Worm (Caenorhabditis elegans) whole organism, young adult: ENCODE results near the gene F56C9.8.

Experiments
- C06A6.2 ChIP-seq: fragments of 200-800 bp; sonication (Bioruptor generic); conservative IDR thresholded peaks from 2 replicates; pipeline ENCODE4 v1.3.6; 2022; ENCODE audit warnings: missing genetic modification characterization, missing compliant biosample characterization
- C17E4.6 ChIP-seq: fragments of 200-800 bp; sonication (Bioruptor generic); IDR thresholded peaks from 2 replicates; pipeline ENCODE4 v1.3.6; 2022; ENCODE audit warnings: missing genetic modification reagents, missing genetic modification characterization, missing compliant biosample characterization
- D2030.7 ChIP-seq: fragments of 200-800 bp; sonication (Bioruptor generic); IDR thresholded peaks from 2 replicates; pipeline ENCODE4 v1.3.6; 2022; ENCODE audit warnings: missing genetic modification reagents, missing genetic modification characterization, missing compliant biosample characterization
- F33H1.4 ChIP-seq: fragments of 200-800 bp; sonication (Bioruptor generic); IDR thresholded peaks from 2 replicates; pipeline ENCODE4 v1.3.6; 2022; ENCODE audit warnings: missing genetic modification reagents, missing genetic modification characterization, missing compliant biosample characterization
- F49E8.2 ChIP-seq: sonication (generic microtip); optimal IDR thresholded peaks from 3 replicates; lab custom pipeline; 2017; ENCODE audit warnings: missing genetic modification characterization, mild to moderate bottlenecking, missing compliant biosample characterization, antibody characterized with exemption, moderate library complexity; ENCODE audit not compliant: insufficient read depth
- atf-7 ChIP-seq: sonication (generic microtip); optimal IDR thresholded peaks from 2 replicates; lab custom pipeline; 2017; ENCODE audit warnings: mild to moderate bottlenecking, missing genetic modification characterization, missing compliant biosample characterization
- athp-1 ChIP-seq: sonication (generic microtip); optimal IDR thresholded peaks from 2 replicates; lab custom pipeline; 2017; ENCODE audit warnings: mild to moderate bottlenecking, missing genetic modification characterization, missing compliant biosample characterization
- attf-5 ChIP-seq: fragments of 200-800 bp; sonication (Bioruptor generic); optimal IDR thresholded peaks from 2 replicates; lab custom pipeline; 2018; ENCODE audit warnings: mild to moderate bottlenecking, missing genetic modification characterization, missing compliant biosample characterization
- cebp-2 ChIP-seq: fragments of 200-800 bp; sonication (Bioruptor generic); IDR thresholded peaks from 2 replicates; pipeline ENCODE4 v1.3.6; 2022; ENCODE audit warnings: missing genetic modification characterization, missing compliant biosample characterization
- ceh-100 ChIP-seq: fragments of 200-800 bp; sonication (Bioruptor generic); IDR thresholded peaks from 2 replicates; pipeline ENCODE4 v1.3.6; 2022; ENCODE audit warnings: missing genetic modification reagents, missing genetic modification characterization, missing compliant biosample characterization
- ceh-58 ChIP-seq: fragments of 200-800 bp; sonication (Bioruptor generic); IDR thresholded peaks from 2 replicates; pipeline ENCODE4 v1.3.6; 2022; ENCODE audit warnings: missing genetic modification characterization, missing compliant biosample characterization
- chd-7 ChIP-seq: sonication (generic microtip); optimal IDR thresholded peaks from 2 replicates; lab custom pipeline; 2016; ENCODE audit warnings: mild to moderate bottlenecking, missing genetic modification characterization, moderate library complexity, missing compliant biosample characterization
- die-1 ChIP-seq: sonication (generic microtip); optimal IDR thresholded peaks from 2 replicates; lab custom pipeline; 2016; ENCODE audit warnings: missing genotype, mild to moderate bottlenecking, missing genetic modification characterization, missing compliant biosample characterization
- dox-1 ChIP-seq: fragments of 200-800 bp; sonication (Bioruptor generic); IDR thresholded peaks from 2 replicates; pipeline ENCODE4 v1.3.6; 2022; ENCODE audit warnings: missing genetic modification reagents, missing genetic modification characterization, missing compliant biosample characterization
- dpl-1 ChIP-seq: fragments of 150-350 bp; optimal IDR thresholded peaks from 2 replicates; lab custom pipeline; 2014; ENCODE audit warnings: missing biosample characterization, missing genetic modification reagents, missing genetic modification characterization
- gei-17 ChIP-seq: fragments of 200-800 bp; sonication (Bioruptor generic); optimal IDR thresholded peaks from 2 replicates; lab custom pipeline; 2018; ENCODE audit warnings: mild to moderate bottlenecking, missing genetic modification characterization, missing compliant biosample characterization
- hlh-26 ChIP-seq: fragments of 200-800 bp; sonication (Bioruptor generic); conservative IDR thresholded peaks from 2 replicates; pipeline ENCODE4 v1.3.6; 2022; ENCODE audit warnings: missing genetic modification reagents, missing genetic modification characterization, missing compliant biosample characterization
- lag-1 ChIP-seq: fragments of 200-800 bp; sonication (Bioruptor generic); IDR thresholded peaks from 2 replicates; pipeline ENCODE4 v1.3.6; 2022; ENCODE audit warnings: missing genetic modification reagents, missing genetic modification characterization, missing compliant biosample characterization
- lsl-1 ChIP-seq: fragments of 200-800 bp; sonication (Bioruptor generic); optimal IDR thresholded peaks from 2 replicates; lab custom pipeline; 2018; ENCODE audit warnings: mild to moderate bottlenecking, missing genetic modification characterization, moderate library complexity, missing compliant biosample characterization
- mcd-1 ChIP-seq: fragments of 200-800 bp; sonication (Bioruptor generic); IDR thresholded peaks from 2 replicates; pipeline ENCODE4 v1.3.6; 2022; ENCODE audit warnings: missing genetic modification reagents, missing genetic modification characterization, missing compliant biosample characterization
- nfyb-1 ChIP-seq: fragments of 200-800 bp; sonication (Bioruptor generic); IDR thresholded peaks from 2 replicates; pipeline ENCODE4 v1.3.6; 2022; ENCODE audit warnings: missing genetic modification reagents, missing genetic modification characterization, missing compliant biosample characterization
- nhr-179 ChIP-seq: sonication (generic microtip); optimal IDR thresholded peaks from 2 replicates; lab custom pipeline; 2016; ENCODE audit warnings: mild to moderate bottlenecking, missing genetic modification characterization, missing compliant biosample characterization
- nhr-27 ChIP-seq: fragments of 200-800 bp; sonication (Bioruptor generic); optimal IDR thresholded peaks from 2 replicates; lab custom pipeline; 2018; ENCODE audit warnings: mild to moderate bottlenecking, missing genetic modification characterization, moderate library complexity, missing compliant biosample characterization
- nhr-80 ChIP-seq: sonication (generic microtip); optimal IDR thresholded peaks from 2 replicates; lab custom pipeline; 2016; ENCODE audit warnings: missing genetic modification characterization, missing compliant biosample characterization
- pbrm-1 ChIP-seq: fragments of 200-800 bp; sonication (Bioruptor generic); IDR thresholded peaks from 2 replicates; pipeline ENCODE4 v1.3.6; 2022; ENCODE audit warnings: missing genetic modification reagents, missing genetic modification characterization, missing compliant biosample characterization
- pha-4 ChIP-seq: fragments of 150-350 bp; sonication (generic microtip); optimal IDR thresholded peaks from 2 replicates; lab custom pipeline; 2014; ENCODE audit warnings: missing biosample characterization, missing genetic modification reagents, missing genetic modification characterization
- snpc-1.1 ChIP-seq: sonication (generic microtip); optimal IDR thresholded peaks from 2 replicates; lab custom pipeline; 2017; ENCODE audit warnings: missing genetic modification characterization, mild to moderate bottlenecking, missing compliant biosample characterization, antibody characterized with exemption, moderate library complexity, missing genotype, missing genetic modification reagents; ENCODE audit not compliant: insufficient read depth
- somi-1 ChIP-seq: fragments of 200-800 bp; sonication (Bioruptor generic); optimal IDR thresholded peaks from 2 replicates; lab custom pipeline; 2018; ENCODE audit warnings: mild to moderate bottlenecking, missing genetic modification characterization, missing compliant biosample characterization
- tbp1 ChIP-seq: fragments of 200-800 bp; sonication (Bioruptor generic); optimal IDR thresholded peaks from 2 replicates; lab custom pipeline; 2018; ENCODE audit warnings: mild to moderate bottlenecking, missing genetic modification characterization, missing compliant biosample characterization
- tbx-9 ChIP-seq: sonication (generic microtip); optimal IDR thresholded peaks from 2 replicates; lab custom pipeline; 2016; ENCODE audit warnings: borderline replicate concordance, missing genetic modification characterization, inconsistent platforms, missing compliant biosample characterization
- tlf-1 ChIP-seq: fragments of 200-800 bp; sonication (Bioruptor generic); optimal IDR thresholded peaks from 2 replicates; lab custom pipeline; 2018; ENCODE audit warnings: mild to moderate bottlenecking, missing genetic modification characterization, missing compliant biosample characterization
- ztf-22 ChIP-seq: fragments of 200-800 bp; sonication (Bioruptor generic); optimal IDR thresholded peaks from 2 replicates; lab custom pipeline; 2018; ENCODE audit warnings: mild to moderate bottlenecking, missing genetic modification characterization, moderate library complexity, missing compliant biosample characterization
- ztf-25 ChIP-seq: fragments of 200-800 bp; sonication (Bioruptor generic); IDR thresholded peaks from 2 replicates; pipeline ENCODE4 v1.3.6; 2022; ENCODE audit warnings: missing genetic modification reagents, missing genetic modification characterization, missing compliant biosample characterization
- ztf-6 ChIP-seq: fragments of 200-800 bp; sonication (Bioruptor generic); IDR thresholded peaks from 2 replicates; pipeline ENCODE4 v1.3.6; 2022; ENCODE audit warnings: missing genetic modification reagents, missing genetic modification characterization, missing compliant biosample characterization

The F56C9.8 gene

ce11 chrIII:7349075-7349474 lies 29.8 kb upstream of the F56C9.8 start, which contains the start of gene gos-28:
TSS of gene gos-28 (minus strand) at chrIII:7349175.
- TF ChIP-seq athp-1 (tag; lab: Kevin White, UChicago) = no peak
- no peak for TF ChIP-seq ceh-100
- TF ChIP-seq ceh-58 (GFP tag; lab: Robert Waterston, UW) = no peak
- no peak for TF ChIP-seq chd-7 (tag; lab: Kevin White, UChicago)

- TF ChIP-seq D2030.7 (GFP tag; lab: Robert Waterston, UW) = no peak
- no peak for TF ChIP-seq cebp-2 (GFP tag; lab: Robert Waterston, UW)
- TF ChIP-seq F49E8.2 (tag; lab: Kevin White, UChicago) = no peak
- no peak for TF ChIP-seq nfyb-1 (GFP tag; lab: Robert Waterston, UW)
- no peak for TF ChIP-seq die-1 (tag; lab: Kevin White, UChicago)
- no peak for TF ChIP-seq lag-1
- no peak for TF ChIP-seq nhr-80 (tag; lab: Kevin White, UChicago)
- no peak for TF ChIP-seq gei-17 (GFP tag; lab: Kevin White, UChicago)
- no peak for TF ChIP-seq tbp1 (GFP tag; lab: Kevin White, UChicago)
- no peak for TF ChIP-seq attf-5 (GFP tag; lab: Kevin White, UChicago)
- no peak for TF ChIP-seq ztf-22 (GFP tag; lab: Kevin White, UChicago)
- no peak for TF ChIP-seq pha-4 (tag; lab: Kevin White, UChicago)
Measured at ce11 chrIII:7347049-7347448, 27.7 kb upstream of the F56C9.8 start, which contains the start of gene F08F8.7. TSS of gene F08F8.7 (minus strand) at chrIII:7347149.

ce11 chrIII:7343389-7343788 lies 24.1 kb upstream of the F56C9.8 start, which contains the start of gene F08F8.6:
TSS of gene F08F8.6 (plus strand) at chrIII:7343689.
- TF ChIP-seq lsl-1 (GFP tag; lab: Kevin White, UChicago) (no peak), tlf-1 (GFP tag; lab: Kevin White, UChicago) (no peak), snpc-1.1 (tag; lab: Kevin White, UChicago) (no peak), pbrm-1 (GFP tag; lab: Robert Waterston, UW) (no peak), nhr-27 (no peak), dpl-1 (GFP tag; lab: Kevin White, UChicago) (no peak), mcd-1 (GFP tag; lab: Robert Waterston, UW) (no peak), atf-7 (no peak)

ce11 chrIII:7339138-7339537 lies 19.8 kb upstream of the F56C9.8 start:
- TF ChIP-seq dox-1 (GFP tag; lab: Robert Waterston, UW) (no peak), somi-1 (no peak), tbx-9 (tag; lab: Kevin White, UChicago) (no peak), F33H1.4 (peak; percentile 59; the same call in 1 of the 2 replicates), hlh-26 (GFP tag; lab: Robert Waterston, UW) (no peak), ztf-25 (GFP tag; lab: Robert Waterston, UW) (no peak), lsl-1 (GFP tag; lab: Kevin White, UChicago) (peak; percentile 50), C06A6.2 (GFP tag; lab: Robert Waterston, UW) (no peak), C17E4.6 (GFP tag; lab: Robert Waterston, UW) (no peak), ztf-6 (GFP tag; lab: Robert Waterston, UW) (no peak), nhr-179 (tag; lab: Kevin White, UChicago) (no peak)
